Worm (Caenorhabditis elegans) whole organism, late embryonic: ENCODE results near the gene nhr-3.

Experiments
- C38D4.7 ChIP-seq: fragments of 200-800 bp; sonication (Bioruptor generic); optimal IDR thresholded peaks from 2 replicates; lab custom pipeline; 2018; ENCODE audit warnings: mild to moderate bottlenecking, missing genetic modification characterization, moderate library complexity, missing compliant biosample characterization
- ama-1 ChIP-seq: fragments of 150-350 bp; optimal IDR thresholded peaks from 2 replicates; lab custom pipeline; 2014
- dve-1 ChIP-seq: sonication (generic microtip); optimal IDR thresholded peaks from 2 replicates; lab custom pipeline; 2017; ENCODE audit warnings: antibody characterized with exemption, mild to moderate bottlenecking, missing genetic modification characterization, missing compliant biosample characterization
- hlh-30 ChIP-seq: sonication (generic microtip); optimal IDR thresholded peaks from 2 replicates; lab custom pipeline; 2017; ENCODE audit warnings: antibody characterized with exemption, missing genetic modification characterization, missing compliant biosample characterization; ENCODE audit not compliant: insufficient read depth
- nhr-11 ChIP-seq: fragments of 150-350 bp; optimal IDR thresholded peaks from 2 replicates; lab custom pipeline; 2014; ENCODE audit warnings: missing biosample characterization, missing genetic modification characterization
- pha-2 ChIP-seq: sonication (generic microtip); optimal IDR thresholded peaks from 2 replicates; lab custom pipeline; 2017; ENCODE audit warnings: mild to moderate bottlenecking, missing genetic modification characterization, missing compliant biosample characterization
- sox-4 ChIP-seq: sonication (generic microtip); optimal IDR thresholded peaks from 2 replicates; lab custom pipeline; 2017; ENCODE audit warnings: mild to moderate bottlenecking, missing genetic modification characterization, inconsistent platforms, missing compliant biosample characterization
- tbx-7 ChIP-seq: sonication (generic microtip); optimal IDR thresholded peaks from 2 replicates; lab custom pipeline; 2016; ENCODE audit warnings: missing genotype, missing genetic modification characterization, missing compliant biosample characterization
- unc-42 ChIP-seq: sonication (generic microtip); optimal IDR thresholded peaks from 2 replicates; lab custom pipeline; 2016; ENCODE audit warnings: missing genotype, missing genetic modification characterization, missing compliant biosample characterization

DNA sequence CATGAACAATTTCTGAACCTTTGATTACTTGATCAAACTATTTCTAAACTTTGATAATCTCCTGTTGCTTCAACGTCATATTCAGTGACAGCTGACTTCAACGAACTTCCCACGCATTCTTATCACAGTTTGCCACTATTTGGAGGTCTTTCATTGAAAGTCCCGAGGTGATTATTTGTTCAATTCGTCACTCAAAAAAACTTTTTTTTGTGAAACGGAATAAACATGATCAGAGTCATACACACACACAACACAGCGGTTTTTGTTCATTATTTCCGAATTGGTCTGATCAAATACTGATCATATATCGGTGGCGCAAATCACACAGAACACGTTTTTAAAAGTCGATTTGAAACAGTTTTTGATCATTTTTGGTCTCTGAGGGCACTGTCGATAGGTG lies 1.9 kb upstream of the nhr-3 start:
- TF ChIP-seq dve-1 (tag; lab: Kevin White, UChicago): no peak
- no peak for TF ChIP-seq ama-1 (lab: Kevin White, UChicago)
- TF ChIP-seq hlh-30 (tag; lab: Kevin White, UChicago): no peak
- TF ChIP-seq sox-4 (tag; lab: Kevin White, UChicago): no peak
- no peak for TF ChIP-seq unc-42
- no peak for TF ChIP-seq pha-2 (tag; lab: Kevin White, UChicago)
- TF ChIP-seq C38D4.7 (GFP tag; lab: Kevin White, UChicago): no peak
- no peak for TF ChIP-seq nhr-11 (tag; lab: Kevin White, UChicago)
- no peak for TF ChIP-seq tbx-7
